Fruit fly (Drosophila melanogaster) whole organism, pupa: Measurements from ENCODE around the gene Gr93d.

Source experiments
- CG17806 ChIP-seq: fragments of 200-800 bp; sonication (Bioruptor generic); optimal IDR thresholded peaks from 2 replicates; lab custom pipeline; 2018; ENCODE audit warnings: missing biosample characterization, mild to moderate bottlenecking, missing genetic modification characterization, moderate library complexity
- Snoo ChIP-seq: fragments of 200-800 bp; sonication (Bioruptor generic); optimal IDR thresholded peaks from 3 replicates; lab custom pipeline; 2017; ENCODE audit warnings: missing biosample characterization, mild to moderate bottlenecking, missing genetic modification characterization, inconsistent platforms

- TF ChIP-seq Snoo (tag; lab: Kevin White, UChicago) = no peak
- peak; percentile 41 for TF ChIP-seq CG17806 (tag; lab: Kevin White, UChicago)
Observed at dm6 chr3R:21841474-21842376, 4.7 kb downstream of the Gr93d start.
